Worm (Caenorhabditis elegans): ENCODE data around the gene efr-3.

Gene efr-3

ce11 chrII:6346551-6347079, 25.7 kb upstream of the efr-3 start (continued):
- no peak for TF ChIP-seq set-16 (GFP tag; IDR thresholded peaks at IDR 0.05)
- TF ChIP-seq php-3 (GFP tag; IDR thresholded peaks at IDR 0.05), result peak; percentile 74
- no peak for TF ChIP-seq mdl-1 (tag; optimal IDR thresholded peaks at IDR 0.05)
- TF ChIP-seq daf-19 (GFP tag; conservative IDR thresholded peaks at IDR 0.05), result peak; percentile 77
- no peak for TF ChIP-seq ztf-11 (tag; optimal IDR thresholded peaks at IDR 0.05)
- no peak for TF ChIP-seq skn-1 (tag; optimal IDR thresholded peaks at IDR 0.05)
- TF ChIP-seq Y48G9A.11 (GFP tag; IDR thresholded peaks at IDR 0.05), result no peak; the same call in 1 of the 2 replicates
- TF ChIP-seq F49E8.2 (tag; optimal IDR thresholded peaks at IDR 0.05; ENCODE audit: borderline replicate concordance), result no peak
- TF ChIP-seq nhr-111 (GFP tag; optimal IDR thresholded peaks at IDR 0.05), result no peak
- no peak for TF ChIP-seq nhr-237 (tag; optimal IDR thresholded peaks at IDR 0.05)
- TF ChIP-seq mxl-2 (GFP tag; conservative IDR thresholded peaks at IDR 0.05), result no peak
- TF ChIP-seq ama-1 (optimal IDR thresholded peaks at IDR 0.05), result peak; percentile 93
- peak; percentile 53; the same call in 1 of the 2 replicates for TF ChIP-seq lim-7 (GFP tag; IDR thresholded peaks at IDR 0.05)
- peak; percentile 58 for TF ChIP-seq gei-8 (GFP tag; optimal IDR thresholded peaks at IDR 0.05)
- TF ChIP-seq lir-3 (tag; optimal IDR thresholded peaks at IDR 0.05), result no peak
- TF ChIP-seq aly-2 (tag; optimal IDR thresholded peaks at IDR 0.05), result no peak
- no peak for TF ChIP-seq daf-12 (tag; optimal IDR thresholded peaks at IDR 0.05)
- peak; percentile 86 for TF ChIP-seq mdt-29 (GFP tag; IDR thresholded peaks at IDR 0.05)
- TF ChIP-seq nhr-77 (tag; optimal IDR thresholded peaks at IDR 0.05), result peak; percentile 80
- no peak for TF ChIP-seq F44E2.7 (GFP tag; IDR thresholded peaks at IDR 0.05)
- no peak for TF ChIP-seq fkh-10 (GFP tag; optimal IDR thresholded peaks at IDR 0.05)
- TF ChIP-seq pha-4 (GFP tag; IDR thresholded peaks at IDR 0.05), result peak; percentile 74; the same call in 1 of the 2 replicates
- peak; percentile 7 for TF ChIP-seq pha-4 (tag; optimal IDR thresholded peaks at IDR 0.05)
- no peak for TF ChIP-seq ZK546.5 (tag; optimal IDR thresholded peaks at IDR 0.05)
- TF ChIP-seq ces-1 (GFP tag; optimal IDR thresholded peaks at IDR 0.05), result no peak
- peak; percentile 31 for TF ChIP-seq dpl-1 (GFP tag; optimal IDR thresholded peaks at IDR 0.05)
- no peak for TF ChIP-seq lin-39 (tag; optimal IDR thresholded peaks at IDR 0.05)
- peak; percentile 14 for TF ChIP-seq nhr-48 (tag; optimal IDR thresholded peaks at IDR 0.05)
- TF ChIP-seq vab-7 (GFP tag; IDR thresholded peaks at IDR 0.05), result peak; percentile 51
- TF ChIP-seq lin-15B (tag; optimal IDR thresholded peaks at IDR 0.05), result no peak
- TF ChIP-seq hlh-30 (tag; optimal IDR thresholded peaks at IDR 0.05; ENCODE audit: insufficient read depth), result peak; percentile 61
- TF ChIP-seq ctbp-1 (GFP tag; IDR thresholded peaks at IDR 0.05), result peak; percentile 74
- TF ChIP-seq zip-11 (GFP tag; IDR thresholded peaks at IDR 0.05), result no peak
- TF ChIP-seq snpc-4 (tag; optimal IDR thresholded peaks at IDR 0.05), result no peak
- TF ChIP-seq F10B5.3 (tag; optimal IDR thresholded peaks at IDR 0.05), result peak; percentile 30
- peak; percentile 76 for TF ChIP-seq nhr-102 (tag; optimal IDR thresholded peaks at IDR 0.05)
- TF ChIP-seq nhr-41 (GFP tag; IDR thresholded peaks at IDR 0.05), result no peak
- peak; percentile 17 for TF ChIP-seq nhr-25 (tag; optimal IDR thresholded peaks at IDR 0.05; ENCODE audit: borderline replicate concordance, insufficient read depth)
- TF ChIP-seq lin-29 (GFP tag; IDR thresholded peaks at IDR 0.05), result peak; percentile 55; the same call in 1 of the 2 replicates
- peak; percentile 71 for TF ChIP-seq sdz-12 (GFP tag; optimal IDR thresholded peaks at IDR 0.05)
- peak; percentile 47; the same call in 1 of the 2 replicates for TF ChIP-seq dmd-6 (GFP tag; IDR thresholded peaks at IDR 0.05)
- no peak for TF ChIP-seq ceh-20 (GFP tag; IDR thresholded peaks at IDR 0.05)
- peak; percentile 78 for TF ChIP-seq dve-1 (tag; optimal IDR thresholded peaks at IDR 0.05; ENCODE audit: insufficient read depth)
- no peak for TF ChIP-seq nhr-10 (tag; optimal IDR thresholded peaks at IDR 0.05)
- TF ChIP-seq lin-1 (GFP tag; IDR thresholded peaks at IDR 0.05), result peak; percentile 77; the same call in 1 of the 2 replicates
- 0 out of 2 replicates have a peak, but pooled peaks have one; percentile 21 for TF ChIP-seq ZK337.2 (GFP tag; IDR thresholded peaks at IDR 0.05)
- no peak for TF ChIP-seq unc-130 (GFP tag; optimal IDR thresholded peaks at IDR 0.05)
- no peak for TF ChIP-seq pqm-1 (tag; optimal IDR thresholded peaks at IDR 0.05)
- peak; percentile 74 for TF ChIP-seq nhr-11 (tag; optimal IDR thresholded peaks at IDR 0.05)
- TF ChIP-seq D1046.2 (GFP tag; IDR thresholded peaks at IDR 0.05), result no peak; the same call in 1 of the 2 replicates
- TF ChIP-seq duxl-1 (tag; optimal IDR thresholded peaks at IDR 0.05; ENCODE audit: poor library complexity), result no peak
